Fruit fly (Drosophila melanogaster) whole organism, pupa: ENCODE results near the gene LanB1.

Experiments
- CG32121 ChIP-seq: fragments of 200-800 bp; sonication (Bioruptor generic); IDR thresholded peaks from 2 replicates; pipeline ENCODE4 v1.3.6; 2022; ENCODE audit warnings: missing biosample characterization, missing genetic modification characterization
- D1 ChIP-seq: fragments of 200-800 bp; sonication (Bioruptor generic); optimal IDR thresholded peaks from 2 replicates; lab custom pipeline; 2018; ENCODE audit warnings: missing biosample characterization, mild to moderate bottlenecking, missing genetic modification characterization, moderate library complexity

- TF ChIP-seq CG32121 (GFP tag; lab: Robert Waterston, UW) = no peak
- no peak for TF ChIP-seq D1 (tag; lab: Kevin White, UChicago)
Observed at dm6 chr2L:7838024-7838423, 26.8 kb downstream of the LanB1 start.
